Fruit fly (Drosophila melanogaster) whole organism, larva: ENCODE results near the gene ovm.

Source experiments
- noc ChIP-seq: fragments of 200-800 bp; sonication (Bioruptor generic); optimal IDR thresholded peaks from 3 replicates; lab custom pipeline; 2019; ENCODE audit warnings: missing biosample characterization, mild to moderate bottlenecking, missing genetic modification characterization, moderate library complexity

ovm gene

DNA sequence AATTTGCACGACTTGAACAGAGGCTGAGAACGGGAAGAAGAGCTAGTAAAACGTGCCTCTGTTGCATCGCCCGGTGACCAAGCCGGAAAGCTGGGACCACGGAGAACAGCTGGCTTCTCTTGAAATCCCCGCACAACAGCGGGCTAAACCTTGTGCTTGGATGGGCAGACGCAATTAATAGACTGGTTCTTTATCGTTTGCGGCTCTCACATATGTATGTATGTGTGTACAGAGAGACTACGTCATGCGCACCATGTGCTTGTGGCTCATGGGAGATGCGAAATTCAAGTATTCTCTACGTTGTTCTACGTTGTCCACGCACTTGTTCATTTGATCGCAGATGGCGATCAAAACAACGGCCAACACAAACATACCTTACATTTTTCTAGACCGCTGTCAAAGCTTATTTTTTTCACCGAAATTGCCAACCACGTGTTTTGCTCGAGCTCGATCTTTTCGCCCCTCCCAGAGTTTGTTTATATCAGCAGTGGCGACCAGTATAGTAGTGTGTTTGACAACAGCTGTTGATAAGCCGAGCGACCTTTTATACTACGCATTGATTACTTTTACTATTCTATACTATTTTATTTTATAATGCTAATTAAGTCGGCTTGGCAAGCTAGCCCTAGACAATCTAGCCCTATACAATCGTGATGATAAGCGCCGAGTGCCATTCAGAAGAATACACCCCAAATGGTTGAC lies 31.5 kb downstream of the ovm start:
- peak; percentile 24 for TF ChIP-seq noc

DNA sequence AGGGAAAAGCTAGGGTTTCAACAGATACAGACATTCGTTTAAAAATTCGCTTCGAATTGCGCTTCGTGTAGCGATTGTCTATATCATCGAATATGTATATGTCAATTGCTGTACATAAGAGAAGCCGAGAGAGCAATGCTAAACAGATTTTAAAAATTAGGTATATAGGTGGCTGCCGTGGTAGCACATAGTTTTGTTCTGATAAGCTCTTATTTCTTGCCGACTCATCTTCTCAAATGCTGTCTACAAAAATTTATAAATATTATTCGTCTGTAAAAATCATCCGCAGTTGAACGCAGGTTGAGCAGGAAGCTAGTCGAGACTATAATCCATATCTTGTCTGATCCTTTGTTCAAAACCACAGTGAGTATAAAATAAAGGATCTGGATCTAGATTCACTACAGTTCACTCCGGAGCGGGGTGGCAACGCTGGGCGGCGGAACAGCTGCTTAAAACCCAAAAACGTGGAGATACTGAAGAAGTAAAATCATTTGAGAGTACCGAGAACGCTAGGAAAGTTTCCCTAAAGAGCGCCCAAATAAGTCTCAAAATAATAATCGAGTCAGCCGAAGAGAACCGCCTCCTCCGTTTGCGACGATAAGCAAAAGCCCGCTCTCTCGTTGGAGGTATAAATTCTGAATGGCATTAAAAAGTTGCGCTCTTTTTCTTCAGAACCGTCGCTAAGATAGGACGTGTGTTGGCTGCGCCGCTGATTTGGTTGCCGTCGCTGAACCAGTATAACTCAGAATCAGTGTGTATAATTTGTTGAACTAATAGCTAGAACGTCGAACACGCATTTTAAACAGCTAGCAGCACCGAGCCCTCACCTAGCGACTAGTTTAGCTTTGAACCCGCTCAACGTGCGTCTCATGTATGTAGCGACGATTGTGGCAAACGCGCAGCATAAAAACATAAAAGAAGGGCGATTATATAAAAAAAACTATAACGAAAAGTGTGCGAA lies 33.0 kb downstream of the ovm start:
- no peak for TF ChIP-seq noc

DNA sequence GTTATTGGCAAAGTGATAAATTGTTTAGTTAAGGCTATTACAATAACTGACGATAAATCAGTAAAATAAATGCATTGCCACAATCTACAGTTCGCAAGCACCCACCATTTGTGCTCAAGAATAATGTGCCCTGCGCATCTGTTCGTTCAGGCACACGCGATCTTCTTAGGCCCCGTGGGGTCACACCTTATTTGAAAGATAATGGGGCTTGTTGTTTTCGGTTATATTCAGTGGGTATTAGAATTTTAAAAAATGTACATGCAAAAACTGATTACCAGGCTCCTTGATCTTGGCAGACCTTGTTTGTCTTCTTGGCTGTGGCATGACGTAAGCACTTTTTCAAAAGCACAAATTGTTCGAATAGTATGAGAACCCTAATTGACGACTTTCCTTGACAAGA lies 33.8 kb downstream of the ovm start:
- TF ChIP-seq noc = no peak

DNA sequence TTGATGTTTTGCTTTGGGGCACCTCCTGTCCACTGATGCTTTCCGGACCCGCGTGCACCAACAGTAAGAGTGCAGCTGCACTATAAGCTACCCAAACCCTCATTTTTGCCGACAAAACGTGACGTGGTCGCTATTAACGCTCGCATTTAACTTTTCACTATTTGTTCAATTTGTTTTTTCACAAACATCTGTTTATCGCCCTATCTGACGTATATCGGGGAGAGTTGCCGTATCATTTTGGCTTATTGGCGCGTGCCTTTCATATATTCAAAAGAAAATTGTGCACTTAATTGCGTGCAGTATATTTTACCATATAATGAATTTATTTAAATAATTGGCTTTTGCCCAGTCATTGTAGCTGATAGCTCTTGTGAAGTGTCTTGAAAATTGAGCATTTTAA lies 34.3 kb downstream of the ovm start, which contains the start of the genes Nhe1 and Sam-S:
Gene Nhe1 (minus strand): TSS at position 193 of the 400 bp plus-strand sequence.
Gene Sam-S (plus strand): TSS at position 364 of the 400 bp plus-strand sequence.
- TF ChIP-seq noc = no peak

DNA sequence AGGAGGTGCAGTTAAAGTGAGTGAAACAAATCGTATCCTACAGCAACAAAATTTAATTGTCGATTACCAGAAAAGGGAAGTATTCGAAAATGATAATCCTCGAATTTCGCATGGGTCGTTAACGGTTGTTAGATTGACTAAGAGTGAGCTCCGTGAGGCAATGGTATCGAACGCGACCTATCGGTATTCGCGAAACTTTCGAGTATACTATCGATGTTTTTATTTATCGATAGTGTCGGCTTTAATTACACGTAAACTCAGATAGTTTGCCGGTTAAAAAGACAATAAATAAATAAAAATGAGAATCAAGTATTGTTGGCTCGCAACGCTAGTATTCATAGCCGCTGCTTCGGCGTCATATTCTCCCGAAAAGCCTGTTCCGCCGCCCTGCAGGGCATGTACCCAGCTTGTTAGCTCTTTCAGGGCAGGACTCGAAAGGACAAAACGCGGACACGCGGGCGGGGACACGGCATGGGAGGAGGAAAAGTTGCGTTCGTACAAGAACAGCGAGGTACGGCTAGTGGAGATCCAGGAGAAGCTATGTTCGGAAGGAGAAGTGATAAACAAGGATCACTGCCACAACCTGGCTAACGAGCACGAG lies 38.5 kb downstream of the ovm start, which contains the start of gene Creld:
Gene Creld (plus strand): TSS at position 220 of the 601 bp plus-strand sequence.
- no peak for TF ChIP-seq noc

DNA sequence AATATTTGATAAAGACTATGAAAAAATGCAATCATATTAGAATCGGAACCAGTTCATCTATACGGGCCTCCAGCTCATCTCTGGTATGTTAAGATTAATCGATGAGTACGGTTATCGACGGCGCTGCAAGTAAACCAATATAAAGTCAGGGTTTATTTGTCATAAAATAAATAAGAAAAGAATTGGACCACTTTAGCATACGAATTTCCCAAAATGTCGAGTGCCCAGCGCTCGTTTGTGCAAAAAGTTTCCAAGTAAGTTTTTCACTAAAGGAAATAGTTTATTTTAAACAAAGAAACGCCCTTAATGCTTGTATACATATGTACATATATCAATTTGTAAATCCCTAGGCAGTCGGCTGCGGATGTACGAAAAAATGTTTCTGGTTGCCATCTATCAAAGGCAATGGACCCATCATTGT lies 46.1 kb downstream of the ovm start, which contains the start of gene Zir:
Gene Zir (plus strand): TSS at position 101 of the 421 bp plus-strand sequence.
- TF ChIP-seq noc = no peak

DNA sequence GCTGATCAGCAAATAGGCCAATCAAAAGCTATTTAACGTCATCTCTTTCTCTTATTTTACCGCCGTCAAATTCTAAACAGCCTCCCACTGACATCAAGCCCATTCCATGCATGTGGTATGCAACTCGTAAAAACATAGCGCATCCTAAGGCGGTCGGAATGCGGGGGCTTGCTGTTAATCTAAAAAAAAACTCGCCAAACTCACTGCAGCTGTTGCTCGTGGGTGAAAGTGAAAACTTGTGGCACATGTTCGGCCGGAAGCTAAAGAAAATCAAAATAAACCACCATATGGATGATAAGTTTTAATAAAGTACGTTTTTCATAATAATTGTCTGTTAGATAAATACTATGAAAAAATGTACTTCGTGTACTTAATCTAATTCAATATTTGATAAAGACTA lies 46.7 kb downstream of the ovm start:
- no peak for TF ChIP-seq noc

DNA sequence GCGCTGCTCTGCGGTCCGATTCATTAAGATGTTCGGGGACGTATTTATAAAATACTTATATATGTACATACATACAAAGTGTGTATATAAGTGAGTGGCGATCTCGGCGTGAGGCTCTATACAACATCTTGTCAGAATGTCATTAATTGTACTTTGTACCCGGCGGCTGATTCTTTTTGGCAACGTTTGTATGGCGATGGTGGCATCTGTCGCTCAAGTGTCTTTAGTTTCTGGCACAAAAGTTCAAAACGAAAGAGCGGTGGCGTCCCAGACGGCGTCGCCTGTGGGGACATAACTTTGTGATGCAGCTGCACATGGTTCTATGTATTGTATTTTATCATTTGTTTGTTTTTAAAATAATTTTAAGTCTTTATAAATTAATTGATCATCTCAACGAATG lies 47.8 kb downstream of the ovm start:
- no peak for TF ChIP-seq noc

DNA sequence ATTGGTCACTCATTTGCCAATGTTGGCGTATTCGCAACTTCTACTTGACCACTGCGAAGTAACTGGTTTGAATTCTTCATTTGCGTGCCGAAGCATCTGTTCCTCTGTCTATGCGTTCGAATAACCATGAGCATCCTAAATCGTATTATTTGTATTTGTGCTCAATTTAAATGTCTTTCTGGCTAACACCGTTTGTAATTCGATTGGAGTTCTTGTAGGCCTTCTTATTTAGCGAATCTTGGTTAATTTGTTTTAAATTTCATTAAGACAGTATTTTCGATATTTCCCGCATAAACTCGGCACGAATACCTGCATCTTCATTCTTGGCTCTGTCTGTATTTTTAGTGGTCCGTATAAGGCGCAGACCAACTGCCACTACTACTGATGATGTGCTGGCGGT lies 49.0 kb downstream of the ovm start:
- no peak for TF ChIP-seq noc

DNA sequence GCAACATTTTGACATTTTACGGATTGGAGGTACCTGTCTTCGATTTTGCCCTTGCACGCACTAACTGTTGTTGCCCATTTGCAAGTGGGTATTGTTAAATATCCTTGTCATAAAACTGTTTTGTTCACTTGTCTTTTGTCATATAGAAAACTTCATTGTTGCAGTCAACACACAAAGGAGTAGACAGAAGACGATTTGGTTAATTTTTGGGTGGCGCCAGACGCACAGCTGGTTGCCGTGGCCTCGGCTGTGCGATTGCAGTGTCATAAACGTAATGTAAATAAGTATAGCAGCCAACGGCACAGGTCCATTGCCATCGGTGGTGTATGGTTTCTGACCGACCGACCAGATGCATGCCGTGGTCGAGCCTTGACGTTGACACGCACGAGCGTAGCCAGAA lies 49.5 kb downstream of the ovm start:
- no peak for TF ChIP-seq noc

DNA sequence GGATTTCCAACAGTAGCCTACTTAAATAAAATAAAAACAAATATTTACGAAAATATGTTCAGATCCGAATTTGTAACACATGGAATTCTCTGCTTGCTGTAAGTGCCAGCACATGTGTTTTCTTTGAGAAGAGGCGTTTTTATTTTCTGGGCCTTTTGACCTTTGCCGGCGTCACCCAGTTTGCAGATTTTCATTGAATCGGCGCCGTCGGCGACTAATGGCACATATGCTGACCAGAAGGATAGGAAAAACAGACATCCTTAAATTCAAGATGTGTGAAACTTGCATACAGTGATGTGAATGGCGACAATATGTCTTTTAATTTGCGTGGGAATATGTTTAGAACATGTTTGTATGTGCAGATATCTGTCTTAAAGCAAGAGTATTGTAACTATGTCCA lies 50.7 kb downstream of the ovm start:
- TF ChIP-seq noc = no peak

DNA sequence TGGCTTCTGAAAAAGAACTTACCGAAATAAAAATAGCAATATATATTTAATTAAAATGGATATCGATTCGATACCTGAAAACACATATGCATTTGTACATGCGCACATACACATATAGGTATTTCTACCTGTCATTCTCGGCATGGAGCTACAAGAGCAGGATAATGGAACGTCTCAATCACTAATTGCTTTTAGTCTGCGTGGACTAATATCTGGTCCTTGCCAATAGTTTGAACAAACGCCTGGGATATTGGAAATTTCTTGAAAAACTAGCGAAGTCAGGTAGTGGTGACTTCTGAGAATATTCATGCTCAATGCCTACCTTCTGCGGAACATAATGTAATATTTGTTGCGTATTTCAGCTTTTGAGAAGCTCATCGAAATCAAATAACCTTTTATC lies 51.6 kb downstream of the ovm start:
- TF ChIP-seq noc = no peak

DNA sequence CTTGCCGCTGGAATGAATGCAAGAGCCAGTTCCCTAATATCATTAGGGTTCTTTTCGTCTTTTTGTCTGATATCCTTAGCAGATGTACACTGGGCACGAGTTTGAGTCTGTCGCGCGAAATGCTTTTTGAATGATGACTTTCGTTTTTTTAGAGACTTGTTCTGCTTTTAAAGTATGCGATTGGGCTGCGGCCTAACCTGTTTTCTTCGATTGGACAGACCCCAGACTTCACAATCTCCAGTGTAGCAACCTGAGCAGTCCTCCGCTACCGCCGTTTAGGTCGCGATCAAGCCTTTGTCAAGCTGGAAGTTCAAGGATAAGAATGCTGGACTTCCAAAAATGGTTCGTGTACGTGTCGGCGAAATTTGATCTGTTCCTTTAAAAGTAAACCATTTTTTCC lies 52.3 kb downstream of the ovm start:
- TF ChIP-seq noc = no peak
